Fruit fly (Drosophila melanogaster): ENCODE data around the gene LSm-4.

Gene LSm-4

DNA sequence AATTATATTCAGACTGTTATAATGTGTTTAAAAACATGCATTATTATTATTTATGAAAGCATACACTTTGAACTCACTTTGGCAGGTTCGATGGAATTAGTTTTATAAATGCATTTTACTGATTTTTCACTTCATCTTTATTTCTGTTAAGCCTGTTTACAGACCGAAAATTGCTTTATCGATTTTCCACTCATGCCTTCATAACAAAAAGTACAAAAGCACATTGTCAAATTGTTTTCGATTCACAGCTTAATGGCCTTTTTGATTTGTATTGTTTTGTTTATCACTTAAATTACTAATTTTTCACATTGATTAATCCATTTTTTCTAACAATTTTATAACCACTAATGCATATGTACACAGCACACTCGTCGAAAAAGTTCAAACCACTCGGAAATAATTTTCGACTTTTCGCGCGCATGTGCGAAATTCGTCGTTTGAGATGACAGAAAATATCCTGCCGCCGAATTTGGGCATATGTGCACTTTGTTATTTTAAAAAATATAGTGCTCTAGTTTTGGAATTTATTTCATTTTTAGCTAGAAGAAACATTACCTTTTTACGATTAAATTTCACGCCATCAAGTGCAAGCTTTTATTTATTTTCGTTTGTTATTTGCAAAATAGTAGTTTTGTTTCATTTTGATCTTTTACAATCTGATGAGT, 31.3 kb downstream of the LSm-4 start, which contains the start of gene rho-5:
Gene rho-5 (minus strand): TSS at position 296 of the 665 bp plus-strand sequence.
- no peak for TF ChIP-seq Rel (GFP tag; optimal IDR thresholded peaks at IDR 0.05)
- no peak for TF ChIP-seq Rel (tag; optimal IDR thresholded peaks at IDR 0.05)
- TF ChIP-seq Hr83 (GFP tag; optimal IDR thresholded peaks at IDR 0.05; ENCODE audit: poor library complexity, severe bottlenecking): no peak
- no peak for TF ChIP-seq Sp1 (GFP tag; optimal IDR thresholded peaks at IDR 0.05)
- no peak for TF ChIP-seq Abd-B (GFP tag; optimal IDR thresholded peaks at IDR 0.05)
- no peak for TF ChIP-seq dl (GFP tag; optimal IDR thresholded peaks at IDR 0.05; ENCODE audit: insufficient read depth in 1 of 2, partially characterized antibody in 2 of 2)
- no peak for TF ChIP-seq GATAd (GFP tag; optimal IDR thresholded peaks at IDR 0.05)
- no peak for TF ChIP-seq brk (GFP tag; optimal IDR thresholded peaks at IDR 0.05)
- TF ChIP-seq Hnf4 (GFP tag; optimal IDR thresholded peaks at IDR 0.05): no peak
- no peak for TF ChIP-seq pan (optimal IDR thresholded peaks at IDR 0.05)
- TF ChIP-seq Jra (GFP tag; optimal IDR thresholded peaks at IDR 0.05): no peak
- no peak for TF ChIP-seq h (GFP tag; optimal IDR thresholded peaks at IDR 0.05)
- no peak for TF ChIP-seq Vsx2 (GFP tag; optimal IDR thresholded peaks at IDR 0.05; ENCODE audit: partially characterized antibody)
- TF ChIP-seq woc (GFP tag; optimal IDR thresholded peaks at IDR 0.05): no peak
- TF ChIP-seq OdsH (GFP tag; optimal IDR thresholded peaks at IDR 0.05): no peak
- TF ChIP-seq CG9705 (GFP tag; optimal IDR thresholded peaks at IDR 0.05): no peak
- no peak for TF ChIP-seq fru (GFP tag; optimal IDR thresholded peaks at IDR 0.05)
- TF ChIP-seq sv (GFP tag; optimal IDR thresholded peaks at IDR 0.05): no peak
- no peak for TF ChIP-seq sage (GFP tag; optimal IDR thresholded peaks at IDR 0.05)
- TF ChIP-seq Dfd (GFP tag; optimal IDR thresholded peaks at IDR 0.05): no peak
- no peak for TF ChIP-seq dsf (GFP tag; optimal IDR thresholded peaks at IDR 0.05; ENCODE audit: borderline replicate concordance)

DNA sequence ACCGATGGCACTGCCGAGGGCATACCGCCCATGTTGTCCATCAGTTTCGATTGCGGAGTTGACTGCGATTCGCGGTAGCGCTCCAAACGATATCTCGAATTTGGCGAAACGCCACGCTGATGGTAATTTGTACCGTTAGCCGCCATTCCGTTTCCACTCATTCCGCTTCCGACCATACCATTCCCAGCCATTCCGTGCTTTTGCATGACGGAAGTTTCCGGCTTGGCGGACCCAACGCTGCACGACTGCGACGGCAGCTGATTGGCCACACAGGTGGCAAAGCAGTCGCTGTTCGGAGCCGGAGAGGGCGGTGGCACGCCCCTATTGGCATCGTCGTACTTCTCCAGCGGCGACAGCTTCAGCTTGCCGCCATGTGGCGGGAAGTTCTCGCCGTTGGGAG, 32.7 kb downstream of the LSm-4 start:
- TF ChIP-seq Sp1 (GFP tag; optimal IDR thresholded peaks at IDR 0.05) (no peak), CrebA (GFP tag; optimal IDR thresholded peaks at IDR 0.05; ENCODE audit: borderline replicate concordance) (no peak), CG32264 (GFP tag; optimal IDR thresholded peaks at IDR 0.05) (no peak), CG9705 (GFP tag; optimal IDR thresholded peaks at IDR 0.05) (no peak), pan (optimal IDR thresholded peaks at IDR 0.05) (no peak), brk (GFP tag; optimal IDR thresholded peaks at IDR 0.05) (no peak), Hr83 (GFP tag; optimal IDR thresholded peaks at IDR 0.05; ENCODE audit: poor library complexity, severe bottlenecking) (no peak), rgr (GFP tag; optimal IDR thresholded peaks at IDR 0.05) (no peak), ey (GFP tag; optimal IDR thresholded peaks at IDR 0.05) (no peak), Rel (GFP tag; optimal IDR thresholded peaks at IDR 0.05) (no peak), Rel (tag; optimal IDR thresholded peaks at IDR 0.05) (no peak), Myc (optimal IDR thresholded peaks at IDR 0.05) (no peak), HLH106 (tag; optimal IDR thresholded peaks at IDR 0.05) (no peak)

DNA sequence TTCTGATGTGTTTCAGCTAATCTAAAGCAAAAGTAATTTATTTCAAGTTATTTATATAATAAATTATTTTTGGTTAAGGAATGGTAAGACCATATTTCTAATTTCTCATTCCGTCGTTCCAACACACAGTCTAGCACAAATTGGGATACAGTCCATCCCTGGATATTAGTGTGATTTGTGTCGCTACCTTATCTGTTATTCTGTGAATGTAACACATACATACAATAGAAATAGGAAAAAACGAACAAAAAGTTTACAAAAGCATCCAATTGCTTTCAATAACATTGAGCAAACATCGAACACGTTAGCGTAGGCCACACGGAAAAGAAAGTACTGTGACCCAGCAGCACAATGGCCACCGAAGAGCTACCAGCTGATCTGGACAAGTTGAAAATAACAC, 38.5 kb downstream of the LSm-4 start, which contains the start of gene CG5056:
Gene CG5056 (plus strand): TSS at position 168 of the 400 bp plus-strand sequence.
- TF ChIP-seq Rel (GFP tag; optimal IDR thresholded peaks at IDR 0.05) (no peak), Rel (tag; optimal IDR thresholded peaks at IDR 0.05) (no peak), Hr83 (GFP tag; optimal IDR thresholded peaks at IDR 0.05; ENCODE audit: poor library complexity, severe bottlenecking) (no peak), CG32264 (GFP tag; optimal IDR thresholded peaks at IDR 0.05) (no peak), Sp1 (GFP tag; optimal IDR thresholded peaks at IDR 0.05) (peak; percentile 30), lola (GFP tag; optimal IDR thresholded peaks at IDR 0.05) (no peak), OdsH (GFP tag; optimal IDR thresholded peaks at IDR 0.05) (no peak), dmrt93B (GFP tag; optimal IDR thresholded peaks at IDR 0.05) (no peak), N (GFP tag; optimal IDR thresholded peaks at IDR 0.05) (no peak), usp (GFP tag; optimal IDR thresholded peaks at IDR 0.05) (no peak), woc (GFP tag; optimal IDR thresholded peaks at IDR 0.05) (peak; percentile 64)

DNA sequence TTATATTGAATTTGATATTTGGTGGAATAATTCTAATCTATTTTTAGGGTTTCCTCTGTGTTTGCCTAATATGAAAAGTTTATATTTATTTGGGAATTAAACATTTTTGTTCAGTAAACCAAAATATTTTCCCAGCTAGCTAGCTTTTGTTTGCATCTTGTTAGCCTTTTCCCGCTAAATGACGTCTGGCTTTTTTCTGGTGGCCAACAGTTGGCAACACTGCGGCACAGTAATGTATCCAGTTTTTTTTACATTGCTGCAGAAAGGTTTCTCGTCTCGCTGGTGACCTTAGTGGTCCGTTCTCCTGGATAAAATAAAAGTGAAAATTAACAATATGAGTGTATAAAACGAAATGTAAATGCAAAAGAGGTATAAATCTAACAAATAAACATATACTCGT, 40.8 kb downstream of the LSm-4 start, which contains the start of gene lft:
Gene lft (plus strand): TSS at position 243 of the 400 bp plus-strand sequence.
- TF ChIP-seq woc (GFP tag; optimal IDR thresholded peaks at IDR 0.05) (peak; percentile 60), pan (optimal IDR thresholded peaks at IDR 0.05) (no peak), Myc (optimal IDR thresholded peaks at IDR 0.05) (peak; percentile 69), Dif (GFP tag; optimal IDR thresholded peaks at IDR 0.05; ENCODE audit: partially characterized antibody) (no peak), foxo (GFP tag; optimal IDR thresholded peaks at IDR 0.05) (no peak), fru (GFP tag; optimal IDR thresholded peaks at IDR 0.05) (peak; percentile 85)
